Fruit fly (Drosophila melanogaster) whole organism, embryonic: ENCODE results near the gene CG46465.
A peak's percentile ranks its signal among the peaks of the same experiment; 100 is the strongest.

Source experiments
- Ada2b ChIP-seq: fragments of 200-800 bp; sonication (Bioruptor generic); IDR thresholded peaks from 2 replicates; pipeline ENCODE4 v1.3.6; 2022; ENCODE audit warnings: missing biosample characterization, missing genetic modification characterization
- Bteb2 ChIP-seq: fragments of 200-800 bp; sonication (Bioruptor generic); optimal IDR thresholded peaks from 2 replicates; lab custom pipeline; 2016; ENCODE audit warnings: missing biosample characterization, missing genetic modification characterization
- CG11398 ChIP-seq: fragments of 200-800 bp; sonication (Bioruptor generic); optimal IDR thresholded peaks from 2 replicates; lab custom pipeline; 2016; ENCODE audit warnings: missing biosample characterization, missing genetic modification characterization
- CG11560 ChIP-seq: fragments of 200-800 bp; sonication (Bioruptor generic); IDR thresholded peaks from 3 replicates; pipeline ENCODE4 v1.3.6; 2022; ENCODE audit warnings: missing biosample characterization, missing genetic modification characterization
- CG15514 ChIP-seq: fragments of 200-800 bp; sonication (Bioruptor generic); optimal IDR thresholded peaks from 3 replicates; lab custom pipeline; 2017; ENCODE audit warnings: missing biosample characterization, missing genetic modification characterization, mild to moderate bottlenecking, moderate library complexity, missing genetic modification reagents
- CG15696 ChIP-seq: fragments of 200-800 bp; sonication (Bioruptor generic); optimal IDR thresholded peaks from 2 replicates; lab custom pipeline; 2019; ENCODE audit warnings: missing biosample characterization, mild to moderate bottlenecking, missing genetic modification characterization, moderate library complexity
- CG17328 ChIP-seq: fragments of 200-800 bp; sonication (Bioruptor generic); IDR thresholded peaks from 2 replicates; pipeline ENCODE4 v1.3.6; 2022; ENCODE audit warnings: missing biosample characterization, missing genetic modification characterization
- CG17829 ChIP-seq: fragments of 200-800 bp; optimal IDR thresholded peaks from 2 replicates; lab custom pipeline; 2019; ENCODE audit warnings: missing biosample characterization, mild to moderate bottlenecking, missing genetic modification characterization, moderate library complexity
- CG1832 ChIP-seq: fragments of 200-800 bp; sonication (Bioruptor generic); optimal IDR thresholded peaks from 2 replicates; lab custom pipeline; 2017; ENCODE audit warnings: missing biosample characterization, mild to moderate bottlenecking, missing genetic modification characterization, inconsistent platforms
- CG2120 ChIP-seq: fragments of 200-800 bp; sonication (Bioruptor generic); optimal IDR thresholded peaks from 3 replicates; lab custom pipeline; 2016; ENCODE audit warnings: missing biosample characterization, missing genetic modification characterization
- CG2712 ChIP-seq: fragments of 200-800 bp; optimal IDR thresholded peaks from 3 replicates; lab custom pipeline; 2019; ENCODE audit warnings: missing biosample characterization, mild to moderate bottlenecking, missing genetic modification characterization, moderate library complexity
- CG2875 ChIP-seq: fragments of 200-800 bp; sonication (Bioruptor generic); optimal IDR thresholded peaks from 2 replicates; lab custom pipeline; 2017; ENCODE audit warnings: missing biosample characterization, mild to moderate bottlenecking, missing genetic modification characterization, missing genetic modification reagents
- CG4424 ChIP-seq: fragments of 200-800 bp; sonication (Bioruptor generic); optimal IDR thresholded peaks from 3 replicates; lab custom pipeline; 2016; ENCODE audit warnings: missing biosample characterization, missing genetic modification characterization
- CG4617 ChIP-seq: fragments of 200-800 bp; sonication (Bioruptor generic); optimal IDR thresholded peaks from 3 replicates; lab custom pipeline; 2016; ENCODE audit warnings: missing biosample characterization, missing genetic modification characterization, borderline replicate concordance
- CG6765 ChIP-seq: fragments of 200-800 bp; sonication (Bioruptor generic); optimal IDR thresholded peaks from 3 replicates; lab custom pipeline; 2017; ENCODE audit warnings: missing biosample characterization, mild to moderate bottlenecking, missing genetic modification characterization
- CG7839 ChIP-seq: fragments of 200-800 bp; sonication (Bioruptor generic); optimal IDR thresholded peaks from 3 replicates; lab custom pipeline; 2018; ENCODE audit warnings: missing biosample characterization, mild to moderate bottlenecking, missing genetic modification characterization, moderate library complexity
- Chrac-16 ChIP-seq: fragments of 200-800 bp; sonication (Bioruptor generic); optimal IDR thresholded peaks from 3 replicates; lab custom pipeline; 2016; ENCODE audit warnings: missing biosample characterization, missing genetic modification characterization
- Doc3 ChIP-seq: fragments of 200-800 bp; sonication (Bioruptor generic); IDR thresholded peaks from 3 replicates; pipeline ENCODE4 v1.3.6; 2022; ENCODE audit warnings: missing biosample characterization, missing genetic modification characterization; ENCODE audit not compliant: partially characterized antibody
- HLH4C ChIP-seq: fragments of 200-800 bp; sonication (Bioruptor generic); IDR thresholded peaks from 3 replicates; pipeline ENCODE4 v1.3.6; 2022; ENCODE audit warnings: missing biosample characterization, missing genetic modification characterization; ENCODE audit not compliant: partially characterized antibody
- HmgZ ChIP-seq: fragments of 200-800 bp; sonication (Bioruptor generic); optimal IDR thresholded peaks from 2 replicates; lab custom pipeline; 2018; ENCODE audit warnings: missing biosample characterization, mild to moderate bottlenecking, missing genetic modification characterization
- Hr39 ChIP-seq: fragments of >200 bp; optimal IDR thresholded peaks from 2 replicates; lab custom pipeline; 2017
- MTF-1 ChIP-seq: fragments of 200-800 bp; sonication (Bioruptor generic); optimal IDR thresholded peaks from 2 replicates; lab custom pipeline; 2018; ENCODE audit warnings: missing biosample characterization, mild to moderate bottlenecking, missing genetic modification characterization, borderline replicate concordance
- Mrtf ChIP-seq: fragments of 200-800 bp; sonication (Bioruptor generic); IDR thresholded peaks from 3 replicates; pipeline ENCODE4 v1.3.6; 2022; ENCODE audit warnings: missing biosample characterization, missing genetic modification characterization
- Sry-δ ChIP-seq: fragments of 200-800 bp; sonication (Bioruptor generic); optimal IDR thresholded peaks from 2 replicates; lab custom pipeline; 2016; ENCODE audit warnings: missing biosample characterization, missing genetic modification characterization
- Taf1 ChIP-seq: fragments of 200-800 bp; sonication (Bioruptor generic); IDR thresholded peaks from 2 replicates; pipeline ENCODE4 v1.3.6; 2022; ENCODE audit warnings: missing biosample characterization, missing genetic modification characterization
- ac ChIP-seq: fragments of 200-800 bp; sonication (Bioruptor generic); optimal IDR thresholded peaks from 3 replicates; lab custom pipeline; 2017; ENCODE audit warnings: missing biosample characterization, mild to moderate bottlenecking, missing genetic modification characterization
- ash1 ChIP-seq: fragments of 200-800 bp; sonication (Bioruptor generic); optimal IDR thresholded peaks from 2 replicates; lab custom pipeline; 2018; ENCODE audit warnings: missing biosample characterization, mild to moderate bottlenecking, missing genetic modification characterization
- bab2 ChIP-seq: fragments of 200-800 bp; sonication (Bioruptor generic); optimal IDR thresholded peaks from 2 replicates; lab custom pipeline; 2016; ENCODE audit warnings: missing biosample characterization, missing genetic modification characterization
- bbx ChIP-seq: fragments of 200-800 bp; sonication (Bioruptor generic); IDR thresholded peaks from 2 replicates; pipeline ENCODE4 v1.3.6; 2022; ENCODE audit warnings: missing biosample characterization, missing genetic modification characterization; ENCODE audit not compliant: partially characterized antibody
- bigmax ChIP-seq: fragments of 200-800 bp; sonication (Bioruptor generic); optimal IDR thresholded peaks from 2 replicates; lab custom pipeline; 2018; ENCODE audit warnings: missing biosample characterization, mild to moderate bottlenecking, missing genetic modification characterization
- caup ChIP-seq: fragments of 200-800 bp; sonication (Bioruptor generic); optimal IDR thresholded peaks from 3 replicates; lab custom pipeline; 2017; ENCODE audit warnings: missing biosample characterization, mild to moderate bottlenecking, missing genetic modification characterization, moderate library complexity; ENCODE audit not compliant: severe bottlenecking
- cg ChIP-seq: fragments of 200-800 bp; sonication (Bioruptor generic); optimal IDR thresholded peaks from 3 replicates; lab custom pipeline; 2019; ENCODE audit warnings: missing biosample characterization, mild to moderate bottlenecking, missing genetic modification characterization, moderate library complexity
- chinmo ChIP-seq: fragments of 200-800 bp; sonication (Bioruptor generic); IDR thresholded peaks from 4 replicates; pipeline ENCODE4 v1.3.6; 2022; ENCODE audit warnings: missing biosample characterization, missing genetic modification characterization; ENCODE audit not compliant: partially characterized antibody
- chm ChIP-seq: fragments of 200-800 bp; sonication (Bioruptor generic); IDR thresholded peaks from 2 replicates; pipeline ENCODE4 v1.3.6; 2022; ENCODE audit warnings: missing biosample characterization, missing genetic modification characterization
- ci ChIP-seq: fragments of 200-800 bp; sonication (Bioruptor generic); IDR thresholded peaks from 3 replicates; pipeline ENCODE4 v1.3.6; 2022; ENCODE audit warnings: missing biosample characterization, missing genetic modification characterization
- dysf ChIP-seq: fragments of 200-800 bp; sonication (Bioruptor generic); IDR thresholded peaks from 3 replicates; pipeline ENCODE4 v1.3.6; 2022; ENCODE audit warnings: missing biosample characterization, missing genetic modification characterization
- esg ChIP-seq: fragments of 200-800 bp; sonication (Bioruptor generic); conservative IDR thresholded peaks from 2 replicates; pipeline ENCODE4 v1.3.6; 2022; ENCODE audit warnings: missing biosample characterization, missing genetic modification characterization
- grn ChIP-seq: fragments of 200-800 bp; sonication (Bioruptor generic); optimal IDR thresholded peaks from 3 replicates; lab custom pipeline; 2017; ENCODE audit warnings: missing biosample characterization, missing genetic modification characterization
- inv ChIP-seq: fragments of 200-800 bp; sonication (Bioruptor generic); IDR thresholded peaks from 2 replicates; pipeline ENCODE4 v1.3.6; 2022; ENCODE audit warnings: missing biosample characterization, missing genetic modification characterization; ENCODE audit not compliant: partially characterized antibody
- mam ChIP-seq: fragments of 200-800 bp; sonication (Bioruptor generic); optimal IDR thresholded peaks from 3 replicates; lab custom pipeline; 2016; ENCODE audit warnings: missing biosample characterization, missing genetic modification characterization
- onecut ChIP-seq: fragments of 200-800 bp; sonication (Bioruptor generic); IDR thresholded peaks from 2 replicates; pipeline ENCODE4 v1.3.6; 2022; ENCODE audit warnings: missing biosample characterization, missing genetic modification characterization
- pb ChIP-seq: fragments of 200-800 bp; sonication (Bioruptor generic); optimal IDR thresholded peaks from 3 replicates; lab custom pipeline; 2016; ENCODE audit warnings: missing biosample characterization, missing genetic modification characterization
- pros ChIP-seq: fragments of 200-800 bp; sonication (Bioruptor generic); optimal IDR thresholded peaks from 3 replicates; lab custom pipeline; 2019; ENCODE audit warnings: missing biosample characterization, mild to moderate bottlenecking, missing genetic modification characterization, moderate library complexity
- pum ChIP-seq: fragments of 200-800 bp; sonication (Bioruptor generic); optimal IDR thresholded peaks from 2 replicates; lab custom pipeline; 2016; ENCODE audit warnings: missing biosample characterization, missing genetic modification characterization
- sna ChIP-seq: fragments of 200-800 bp; sonication (Bioruptor generic); IDR thresholded peaks from 2 replicates; pipeline ENCODE4 v1.3.6; 2022; ENCODE audit warnings: missing biosample characterization, missing genetic modification characterization; ENCODE audit not compliant: partially characterized antibody
- tna ChIP-seq: fragments of 200-800 bp; sonication (Bioruptor generic); IDR thresholded peaks from 2 replicates; pipeline ENCODE4 v1.3.6; 2022; ENCODE audit warnings: missing biosample characterization, missing genetic modification characterization; ENCODE audit not compliant: partially characterized antibody
- unc-4 ChIP-seq: fragments of 200-800 bp; sonication (Bioruptor generic); IDR thresholded peaks from 2 replicates; pipeline ENCODE4 v1.3.6; 2022; ENCODE audit warnings: missing biosample characterization, missing genetic modification characterization; ENCODE audit not compliant: partially characterized antibody
- wor ChIP-seq: fragments of 200-800 bp; sonication (Bioruptor generic); IDR thresholded peaks from 2 replicates; pipeline ENCODE4 v1.3.6; 2022; ENCODE audit warnings: missing biosample characterization, missing genetic modification characterization
- zen2 ChIP-seq: fragments of 200-800 bp; sonication (Bioruptor generic); IDR thresholded peaks from 3 replicates; pipeline ENCODE4 v1.3.6; 2022; ENCODE audit warnings: missing biosample characterization, missing genetic modification characterization; ENCODE audit not compliant: partially characterized antibody

Gene CG46465

DNA sequence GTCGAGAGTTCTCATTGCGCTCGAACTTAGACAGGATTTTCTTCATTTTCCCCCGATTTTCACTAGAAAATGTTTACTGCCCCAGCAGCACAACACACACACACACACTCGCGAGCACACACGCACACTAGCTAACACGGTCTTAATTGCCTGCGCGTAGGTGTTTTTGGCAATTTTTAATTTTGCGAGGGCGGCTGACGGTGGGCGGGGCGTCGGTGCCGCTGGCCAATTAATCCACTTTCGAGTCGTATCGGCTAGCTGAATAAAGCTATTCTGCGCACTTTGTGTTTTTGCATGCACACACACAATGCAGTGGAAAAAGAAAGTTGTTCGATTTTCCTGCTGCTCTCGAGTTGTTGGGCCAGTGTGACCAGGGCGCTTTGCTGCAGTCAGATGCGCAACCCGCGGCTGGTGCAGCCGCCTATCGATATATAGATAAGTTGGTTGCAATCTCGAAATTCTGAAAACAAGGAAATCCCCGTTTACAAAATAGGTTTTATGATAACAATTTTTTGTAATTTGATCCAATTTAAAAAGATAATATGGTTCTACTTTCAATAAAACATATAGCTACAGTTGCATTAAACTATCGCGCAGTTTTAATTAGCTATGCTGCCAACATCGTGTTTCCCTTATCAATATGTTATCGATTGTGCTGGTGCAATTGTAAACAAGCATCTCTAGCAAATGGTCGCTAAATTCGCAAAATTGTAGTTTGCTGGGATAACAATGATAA, 23.8 kb upstream of the CG46465 start, which contains the start of the genes Nak and Tango6 (continued):
- TF ChIP-seq CG2875 (GFP tag; lab: Kevin White, UChicago) (no peak), CG11398 (no peak), pb (GFP tag; lab: Kevin White, UChicago) (peak; percentile 25), CG2712 (peak; percentile 63), onecut (GFP tag; lab: Robert Waterston, UW) (peak; percentile 26; the same call in 1 of the 2 replicates), HmgZ (tag; lab: Kevin White, UChicago) (peak; percentile 13), esg (GFP tag; lab: Robert Waterston, UW) (no peak), chinmo (peak; percentile 98), mam (GFP tag; lab: Kevin White, UChicago) (peak; percentile 52), CG4424 (GFP tag; lab: Kevin White, UChicago) (peak; percentile 26), wor (GFP tag; lab: Robert Waterston, UW) (no peak), Doc3 (GFP tag; lab: Robert Waterston, UW) (peak; percentile 96), bbx (GFP tag; lab: Robert Waterston, UW) (peak; percentile 83), inv (GFP tag; lab: Robert Waterston, UW) (peak; percentile 93), ac (no peak), CG4617 (GFP tag; lab: Kevin White, UChicago) (peak; percentile 77), bigmax (GFP tag; lab: Kevin White, UChicago) (no peak), CG11560 (tag; lab: Robert Waterston, UW) (no peak), CG15696 (tag; lab: Kevin White, UChicago) (no peak), CG6765 (GFP tag; lab: Kevin White, UChicago) (no peak), grn (GFP tag; lab: Kevin White, UChicago) (peak; percentile 33), CG17829 (tag; lab: Kevin White, UChicago) (peak; percentile 64), Bteb2 (GFP tag; lab: Kevin White, UChicago) (peak; percentile 31), sna (GFP tag; lab: Robert Waterston, UW) (peak; percentile 98), Sry-δ (GFP tag; lab: Kevin White, UChicago) (peak; percentile 96), cg (GFP tag; lab: Kevin White, UChicago) (peak; percentile 87), CG15514 (GFP tag; lab: Kevin White, UChicago) (peak; percentile 34), ash1 (GFP tag; lab: Kevin White, UChicago) (no peak), CG2120 (GFP tag; lab: Kevin White, UChicago) (peak; percentile 58), pros (GFP tag; lab: Kevin White, UChicago) (no peak), chm (no peak), tna (GFP tag; lab: Robert Waterston, UW) (peak; percentile 79), CG1832 (no peak), Mrtf (GFP tag; lab: Robert Waterston, UW) (no peak), Ada2b (GFP tag; lab: Robert Waterston, UW) (no peak), dysf (no peak), bab2 (GFP tag; lab: Kevin White, UChicago) (peak; percentile 26), caup (no peak), pum (GFP tag; lab: Kevin White, UChicago) (no peak), MTF-1 (no peak), unc-4 (GFP tag; lab: Robert Waterston, UW) (peak; percentile 96), CG7839 (tag; lab: Kevin White, UChicago) (peak; percentile 16), CG17328 (GFP tag; lab: Robert Waterston, UW) (no peak), HLH4C (GFP tag; lab: Robert Waterston, UW) (peak; percentile 91), ci (GFP tag; lab: Robert Waterston, UW) (no peak), Hr39 (lab: Kevin White, UChicago) (no peak), Chrac-16 (GFP tag; lab: Kevin White, UChicago) (peak; percentile 14), zen2 (GFP tag; lab: Robert Waterston, UW) (peak; percentile 88; the same call in 2 of the 3 replicates), Taf1 (GFP tag; lab: Robert Waterston, UW) (no peak)
